Fruit fly (Drosophila melanogaster) whole organism, embryonic: ENCODE data around the gene Ostgamma.

Source experiments
- Abd-B ChIP-seq: fragments of 200-800 bp; sonication (Bioruptor generic); optimal IDR thresholded peaks from 2 replicates; lab custom pipeline; 2018; ENCODE audit warnings: missing biosample characterization, mild to moderate bottlenecking, missing genetic modification characterization, moderate library complexity
- Atf6 ChIP-seq: fragments of 200-800 bp; sonication (Bioruptor generic); IDR thresholded peaks from 2 replicates; pipeline ENCODE4 v1.3.6; 2022; ENCODE audit warnings: missing biosample characterization, missing genetic modification characterization
- Awh ChIP-seq: fragments of 200-800 bp; sonication (Bioruptor generic); IDR thresholded peaks from 2 replicates; pipeline ENCODE4, ENCODE4 v1.3.6; 2022; ENCODE audit warnings: missing biosample characterization, missing genetic modification characterization
- B-H1 ChIP-seq: fragments of 200-800 bp; sonication (Bioruptor generic); IDR thresholded peaks from 3 replicates; pipeline ENCODE4 v1.3.6; 2022; ENCODE audit warnings: missing biosample characterization, missing genetic modification characterization
- Bgb ChIP-seq: fragments of 200-800 bp; sonication (Bioruptor generic); IDR thresholded peaks from 2 replicates; pipeline ENCODE4 v1.3.6; 2022; ENCODE audit warnings: missing biosample characterization, missing genetic modification characterization; ENCODE audit not compliant: partially characterized antibody
- CG10274 ChIP-seq: fragments of 200-800 bp; sonication (Bioruptor generic); optimal IDR thresholded peaks from 3 replicates; lab custom pipeline; 2017; ENCODE audit warnings: missing biosample characterization, mild to moderate bottlenecking, missing genetic modification characterization
- CG10979 ChIP-seq: fragments of 200-800 bp; sonication (Bioruptor generic); optimal IDR thresholded peaks from 2 replicates; lab custom pipeline; 2018; ENCODE audit warnings: missing biosample characterization, mild to moderate bottlenecking, missing genetic modification characterization, moderate library complexity
- CG12104 ChIP-seq: fragments of 200-800 bp; sonication (Bioruptor generic); optimal IDR thresholded peaks from 3 replicates; lab custom pipeline; 2016; ENCODE audit warnings: missing biosample characterization, missing genetic modification characterization
- CG12299 ChIP-seq: fragments of 200-800 bp; sonication (Bioruptor generic); optimal IDR thresholded peaks from 2 replicates; lab custom pipeline; 2018; ENCODE audit warnings: missing biosample characterization, mild to moderate bottlenecking, missing genetic modification characterization
- CG12391 ChIP-seq: fragments of 200-800 bp; sonication (Bioruptor generic); optimal IDR thresholded peaks from 3 replicates; lab custom pipeline; 2018; ENCODE audit warnings: missing biosample characterization, mild to moderate bottlenecking, missing genetic modification characterization, moderate library complexity
- CG13424 ChIP-seq: fragments of 200-800 bp; sonication (Bioruptor generic); optimal IDR thresholded peaks from 2 replicates; lab custom pipeline; 2019; ENCODE audit warnings: missing biosample characterization, mild to moderate bottlenecking, missing genetic modification characterization, moderate library complexity
- CG14050 ChIP-seq: fragments of 200-800 bp; sonication (Bioruptor generic); IDR thresholded peaks from 3 replicates; pipeline ENCODE4 v1.3.6; 2022; ENCODE audit warnings: missing biosample characterization, missing genetic modification characterization
- CG1602 ChIP-seq: fragments of 200-800 bp; sonication (Bioruptor generic); optimal IDR thresholded peaks from 3 replicates; lab custom pipeline; 2016; ENCODE audit warnings: missing biosample characterization, missing genetic modification characterization
- CG17361 ChIP-seq: fragments of 200-800 bp; sonication (Bioruptor generic); IDR thresholded peaks from 3 replicates; pipeline ENCODE4 v1.3.6; 2022; ENCODE audit warnings: missing biosample characterization, missing genetic modification characterization
- CG17802 ChIP-seq: fragments of 200-800 bp; sonication (Bioruptor generic); optimal IDR thresholded peaks from 2 replicates; lab custom pipeline; 2018; ENCODE audit warnings: missing biosample characterization, mild to moderate bottlenecking, missing genetic modification characterization, moderate library complexity
- CG18476 ChIP-seq: fragments of 200-800 bp; sonication (Bioruptor generic); optimal IDR thresholded peaks from 2 replicates; lab custom pipeline; 2016; ENCODE audit warnings: missing biosample characterization, mild to moderate bottlenecking, missing genetic modification characterization
- CG3065 ChIP-seq: fragments of 200-800 bp; sonication (Bioruptor generic); optimal IDR thresholded peaks from 2 replicates; lab custom pipeline; 2016; ENCODE audit warnings: missing biosample characterization, missing genetic modification characterization
- CG4328 ChIP-seq: fragments of 200-800 bp; sonication (Bioruptor generic); optimal IDR thresholded peaks from 3 replicates; lab custom pipeline; 2017; ENCODE audit warnings: missing biosample characterization, missing genetic modification reagents, missing genetic modification characterization
- CG6765 ChIP-seq: fragments of 200-800 bp; sonication (Bioruptor generic); optimal IDR thresholded peaks from 3 replicates; lab custom pipeline; 2017; ENCODE audit warnings: missing biosample characterization, mild to moderate bottlenecking, missing genetic modification characterization
- CG7839 ChIP-seq: fragments of 200-800 bp; sonication (Bioruptor generic); optimal IDR thresholded peaks from 3 replicates; lab custom pipeline; 2018; ENCODE audit warnings: missing biosample characterization, mild to moderate bottlenecking, missing genetic modification characterization, moderate library complexity
- D19A ChIP-seq: fragments of 200-800 bp; optimal IDR thresholded peaks from 3 replicates; lab custom pipeline; 2019; ENCODE audit warnings: missing biosample characterization, mild to moderate bottlenecking, missing genetic modification characterization, moderate library complexity
- Deaf1 ChIP-seq: fragments of 200-800 bp; optimal IDR thresholded peaks from 3 replicates; lab custom pipeline; 2019; ENCODE audit warnings: missing biosample characterization, mild to moderate bottlenecking, missing genetic modification characterization, moderate library complexity
- Gug ChIP-seq: fragments of 200-800 bp; sonication (Bioruptor generic); IDR thresholded peaks from 4 replicates; pipeline ENCODE4 v1.3.6; 2022; ENCODE audit warnings: missing biosample characterization, missing genetic modification characterization
- Hand ChIP-seq: fragments of 200-800 bp; sonication (Bioruptor generic); optimal IDR thresholded peaks from 2 replicates; lab custom pipeline; 2017; ENCODE audit warnings: mild to moderate bottlenecking, missing biosample characterization, missing genetic modification reagents, missing genetic modification characterization
- Jarid2 ChIP-seq: fragments of 200-800 bp; sonication (Bioruptor generic); optimal IDR thresholded peaks from 3 replicates; lab custom pipeline; 2017; ENCODE audit warnings: mild to moderate bottlenecking, missing biosample characterization, missing genetic modification reagents, missing genetic modification characterization
- NC2β ChIP-seq: fragments of 200-800 bp; sonication (Bioruptor generic); optimal IDR thresholded peaks from 2 replicates; lab custom pipeline; 2016; ENCODE audit warnings: missing biosample characterization, missing genetic modification characterization
- Side ChIP-seq: fragments of 200-800 bp; sonication (Bioruptor generic); optimal IDR thresholded peaks from 2 replicates; lab custom pipeline; 2016; ENCODE audit warnings: missing biosample characterization, missing genetic modification characterization
- Sox100B ChIP-seq: fragments of 200-800 bp; sonication (Bioruptor generic); optimal IDR thresholded peaks from 3 replicates; lab custom pipeline; 2018; ENCODE audit warnings: missing biosample characterization, mild to moderate bottlenecking, missing genetic modification characterization
- Sry-β ChIP-seq: fragments of 200-800 bp; sonication (Bioruptor generic); optimal IDR thresholded peaks from 2 replicates; lab custom pipeline; 2018; ENCODE audit warnings: missing biosample characterization, mild to moderate bottlenecking, missing genetic modification characterization, moderate library complexity
- Xbp1 ChIP-seq: fragments of 200-800 bp; sonication (Bioruptor generic); optimal IDR thresholded peaks from 3 replicates; lab custom pipeline; 2016; ENCODE audit warnings: missing biosample characterization, mild to moderate bottlenecking, missing genetic modification characterization
- bigmax ChIP-seq: fragments of 200-800 bp; sonication (Bioruptor generic); optimal IDR thresholded peaks from 2 replicates; lab custom pipeline; 2018; ENCODE audit warnings: missing biosample characterization, mild to moderate bottlenecking, missing genetic modification characterization
- dan ChIP-seq: fragments of 200-800 bp; sonication (Bioruptor generic); IDR thresholded peaks from 2 replicates; pipeline ENCODE4 v1.3.6; 2022; ENCODE audit warnings: missing biosample characterization, missing genetic modification characterization
- emc ChIP-seq: fragments of 200-800 bp; sonication (Bioruptor generic); optimal IDR thresholded peaks from 2 replicates; lab custom pipeline; 2016; ENCODE audit warnings: missing biosample characterization, missing genetic modification characterization
- ewg ChIP-seq: fragments of 200-800 bp; sonication (Bioruptor generic); optimal IDR thresholded peaks from 3 replicates; lab custom pipeline; 2017; ENCODE audit warnings: mild to moderate bottlenecking, missing biosample characterization, missing genetic modification reagents, missing genetic modification characterization
- fd96Cb ChIP-seq: fragments of 200-800 bp; sonication (Bioruptor generic); optimal IDR thresholded peaks from 2 replicates; lab custom pipeline; 2018; ENCODE audit warnings: missing biosample characterization, mild to moderate bottlenecking, missing genetic modification characterization, moderate library complexity
- gem ChIP-seq: fragments of 200-800 bp; sonication (Bioruptor generic); optimal IDR thresholded peaks from 2 replicates; lab custom pipeline; 2019; ENCODE audit warnings: missing biosample characterization, mild to moderate bottlenecking, missing genetic modification characterization, moderate library complexity
- gsb-n ChIP-seq: fragments of 200-800 bp; sonication (Bioruptor generic); optimal IDR thresholded peaks from 3 replicates; lab custom pipeline; 2018; ENCODE audit warnings: missing biosample characterization, mild to moderate bottlenecking, missing genetic modification characterization
- hbn ChIP-seq: fragments of 200-800 bp; sonication (Bioruptor generic); IDR thresholded peaks from 2 replicates; pipeline ENCODE4 v1.3.6; 2022; ENCODE audit warnings: missing biosample characterization, missing genetic modification characterization; ENCODE audit not compliant: partially characterized antibody
- ind ChIP-seq: fragments of 200-800 bp; sonication (Bioruptor generic); optimal IDR thresholded peaks from 3 replicates; lab custom pipeline; 2016; ENCODE audit warnings: missing biosample characterization, missing genetic modification characterization
- lbe ChIP-seq: fragments of 200-800 bp; sonication (Bioruptor generic); optimal IDR thresholded peaks from 2 replicates; lab custom pipeline; 2016; ENCODE audit warnings: missing biosample characterization, mild to moderate bottlenecking, missing genetic modification characterization
- maf-S ChIP-seq: fragments of 200-800 bp; sonication (Bioruptor generic); optimal IDR thresholded peaks from 2 replicates; lab custom pipeline; 2016; ENCODE audit warnings: missing biosample characterization, missing genetic modification characterization
- otp ChIP-seq: fragments of 200-800 bp; sonication (Bioruptor generic); IDR thresholded peaks from 3 replicates; pipeline ENCODE4, ENCODE4 v1.3.6; 2022; ENCODE audit warnings: missing biosample characterization, missing genetic modification characterization
- pho ChIP-seq: fragments of 200-800 bp; sonication (Bioruptor generic); optimal IDR thresholded peaks from 2 replicates; lab custom pipeline; 2016; ENCODE audit warnings: missing biosample characterization, missing genetic modification characterization
- run ChIP-seq: fragments of 200-800 bp; sonication (Bioruptor generic); optimal IDR thresholded peaks from 3 replicates; lab custom pipeline; 2018; ENCODE audit warnings: missing biosample characterization, mild to moderate bottlenecking, missing genetic modification characterization
- sisA ChIP-seq: fragments of 200-800 bp; sonication (Bioruptor generic); IDR thresholded peaks from 2 replicates; pipeline ENCODE4 v1.3.6; 2022; ENCODE audit warnings: missing biosample characterization, missing genetic modification characterization
- slp2 ChIP-seq: fragments of 200-800 bp; sonication (Bioruptor generic); optimal IDR thresholded peaks from 2 replicates; lab custom pipeline; 2016; ENCODE audit warnings: missing biosample characterization, missing genetic modification characterization
- stc ChIP-seq: fragments of 200-800 bp; sonication (Bioruptor generic); IDR thresholded peaks from 2 replicates; pipeline ENCODE4 v1.3.6; 2022; ENCODE audit warnings: missing biosample characterization, missing genetic modification characterization
- tio ChIP-seq: fragments of 200-800 bp; sonication (Bioruptor generic); optimal IDR thresholded peaks from 2 replicates; lab custom pipeline; 2017; ENCODE audit warnings: missing biosample characterization, missing genetic modification characterization, inconsistent platforms
- toy ChIP-seq: fragments of 200-800 bp; sonication (Bioruptor generic); IDR thresholded peaks from 2 replicates; pipeline ENCODE4 v1.3.6; 2022; ENCODE audit warnings: missing biosample characterization, missing genetic modification characterization
- zfh2 ChIP-seq: fragments of 200-800 bp; sonication (Bioruptor generic); optimal IDR thresholded peaks from 2 replicates; lab custom pipeline; 2016; ENCODE audit warnings: missing biosample characterization, missing genetic modification characterization

The Ostgamma gene

dm6 chr2L:8274958-8275584 is 32.9 kb downstream of the Ostgamma start (continued):
- TF ChIP-seq Hand (GFP tag; lab: Kevin White, UChicago) (no peak), Sry-β (GFP tag; lab: Kevin White, UChicago) (no peak), gem (tag; lab: Kevin White, UChicago) (peak; percentile 86), CG17361 (GFP tag; lab: Robert Waterston, UW) (peak; percentile 74), ind (GFP tag; lab: Kevin White, UChicago) (peak; percentile 39), CG17802 (tag; lab: Kevin White, UChicago) (peak; percentile 29), CG3065 (no peak), CG13424 (tag; lab: Kevin White, UChicago) (peak; percentile 64), sisA (GFP tag; lab: Robert Waterston, UW) (peak; percentile 55; the same call in 1 of the 2 replicates), fd96Cb (tag; lab: Kevin White, UChicago) (peak; percentile 63), Sox100B (peak; percentile 63), CG10274 (GFP tag; lab: Kevin White, UChicago) (no peak), Deaf1 (peak; percentile 38), CG4328 (GFP tag; lab: Kevin White, UChicago) (no peak), dan (GFP tag; lab: Robert Waterston, UW) (no peak), emc (no peak), NC2β (GFP tag; lab: Kevin White, UChicago) (peak; percentile 35), Abd-B (GFP tag; lab: Kevin White, UChicago) (peak; percentile 23), CG12299 (tag; lab: Kevin White, UChicago) (peak; percentile 29), CG12104 (GFP tag; lab: Kevin White, UChicago) (peak; percentile 25), toy (GFP tag; lab: Robert Waterston, UW) (no peak), CG6765 (GFP tag; lab: Kevin White, UChicago) (no peak), CG18476 (GFP tag; lab: Kevin White, UChicago) (peak; percentile 31), tio (GFP tag; lab: Kevin White, UChicago) (peak; percentile 65), CG1602 (GFP tag; lab: Kevin White, UChicago) (peak; percentile 55), Xbp1 (GFP tag; lab: Kevin White, UChicago) (peak; percentile 63), CG12391 (tag; lab: Kevin White, UChicago) (peak; percentile 82), Awh (GFP tag; lab: Robert Waterston, UW) (0 out of 2 replicates have a peak, but pooled peaks have one; percentile 35), stc (GFP tag; lab: Robert Waterston, UW) (peak; percentile 61; the same call in 1 of the 2 replicates), maf-S (GFP tag; lab: Kevin White, UChicago) (no peak), CG7839 (peak; percentile 78), otp (peak; percentile 49; the same call in 1 of the 3 replicates), lbe (GFP tag; lab: Kevin White, UChicago) (no peak), Gug (no peak), D19A (tag; lab: Kevin White, UChicago) (peak; percentile 75), hbn (no peak), Atf6 (GFP tag; lab: Robert Waterston, UW) (peak; percentile 55; the same call in 1 of the 2 replicates), CG10979 (tag; lab: Kevin White, UChicago) (peak; percentile 85), B-H1 (GFP tag; lab: Robert Waterston, UW) (no peak; the same call in 2 of the 3 replicates), Bgb (GFP tag; lab: Robert Waterston, UW) (no peak), pho (GFP tag; lab: Kevin White, UChicago) (peak; percentile 7), bigmax (GFP tag; lab: Kevin White, UChicago) (no peak), CG14050 (GFP tag; lab: Robert Waterston, UW) (peak; percentile 52; the same call in 2 of the 3 replicates), zfh2 (no peak), slp2 (GFP tag; lab: Kevin White, UChicago) (peak; percentile 8), gsb-n (tag; lab: Kevin White, UChicago) (peak; percentile 84), ewg (GFP tag; lab: Kevin White, UChicago) (peak; percentile 33), run (no peak), Side (GFP tag; lab: Kevin White, UChicago) (no peak), Jarid2 (peak; percentile 20)
